Fruit fly (Drosophila melanogaster) whole organism, embryonic: Measurements from ENCODE around the gene CG15638.

Experiments used
- Asciz ChIP-seq: fragments of 200-800 bp; sonication (Bioruptor generic); optimal IDR thresholded peaks from 2 replicates; lab custom pipeline; 2017; ENCODE audit warnings: missing biosample characterization, mild to moderate bottlenecking, missing genetic modification characterization, missing genetic modification reagents
- Atf6 ChIP-seq: fragments of 200-800 bp; sonication (Bioruptor generic); IDR thresholded peaks from 2 replicates; pipeline ENCODE4 v1.3.6; 2022; ENCODE audit warnings: missing biosample characterization, missing genetic modification characterization
- Blimp-1 ChIP-seq: fragments of 200-800 bp; sonication (Bioruptor generic); optimal IDR thresholded peaks from 3 replicates; lab custom pipeline; 2018; ENCODE audit warnings: missing biosample characterization, missing genetic modification characterization, mild to moderate bottlenecking, moderate library complexity, missing genetic modification reagents
- CG13775 ChIP-seq: fragments of 200-800 bp; sonication (Bioruptor generic); optimal IDR thresholded peaks from 3 replicates; lab custom pipeline; 2017; ENCODE audit warnings: missing biosample characterization, mild to moderate bottlenecking, missing genetic modification characterization
- CG15011 ChIP-seq: fragments of 200-800 bp; sonication (Bioruptor generic); optimal IDR thresholded peaks from 3 replicates; lab custom pipeline; 2018; ENCODE audit warnings: missing biosample characterization, mild to moderate bottlenecking, missing genetic modification characterization
- CG31388 ChIP-seq: fragments of 200-800 bp; sonication (Bioruptor generic); optimal IDR thresholded peaks from 2 replicates; lab custom pipeline; 2016; ENCODE audit warnings: missing biosample characterization, missing genetic modification characterization
- CG32772 ChIP-seq: fragments of 200-800 bp; sonication (Bioruptor generic); IDR thresholded peaks from 2 replicates; pipeline ENCODE4 v1.3.6; 2022; ENCODE audit warnings: missing biosample characterization, missing genetic modification characterization
- CG4854 ChIP-seq: fragments of 200-800 bp; sonication (Bioruptor generic); optimal IDR thresholded peaks from 2 replicates; lab custom pipeline; 2016; ENCODE audit warnings: missing biosample characterization, missing genetic modification characterization, inconsistent platforms
- CG6813 ChIP-seq: fragments of 200-800 bp; sonication (Bioruptor generic); optimal IDR thresholded peaks from 2 replicates; lab custom pipeline; 2017; ENCODE audit warnings: missing biosample characterization, missing genetic modification characterization, mild to moderate bottlenecking, moderate library complexity, missing genetic modification reagents
- CG8089 ChIP-seq: fragments of 200-800 bp; sonication (Bioruptor generic); optimal IDR thresholded peaks from 3 replicates; lab custom pipeline; 2016; ENCODE audit warnings: missing biosample characterization, missing genetic modification characterization
- CG8281 ChIP-seq: fragments of 200-800 bp; sonication (Bioruptor generic); optimal IDR thresholded peaks from 2 replicates; lab custom pipeline; 2018; ENCODE audit warnings: missing biosample characterization, mild to moderate bottlenecking, missing genetic modification characterization, moderate library complexity
- CG8388 ChIP-seq: fragments of 200-800 bp; sonication (Bioruptor generic); optimal IDR thresholded peaks from 2 replicates; lab custom pipeline; 2019; ENCODE audit warnings: missing biosample characterization, mild to moderate bottlenecking, missing genetic modification characterization, moderate library complexity
- CG8765 ChIP-seq: fragments of 200-800 bp; sonication (Bioruptor generic); IDR thresholded peaks from 2 replicates; pipeline ENCODE4 v1.3.6; 2022; ENCODE audit warnings: missing biosample characterization, missing genetic modification characterization
- CG9932 ChIP-seq: fragments of 200-800 bp; sonication (Bioruptor generic); IDR thresholded peaks from 2 replicates; pipeline ENCODE4 v1.3.6; 2022; ENCODE audit warnings: missing biosample characterization, missing genetic modification characterization
- Camta ChIP-seq: fragments of 200-800 bp; sonication (Bioruptor generic); optimal IDR thresholded peaks from 2 replicates; lab custom pipeline; 2016; ENCODE audit warnings: missing biosample characterization, missing genetic modification characterization
- CkIIα-i1 ChIP-seq: fragments of 200-800 bp; sonication (Bioruptor generic); IDR thresholded peaks from 2 replicates; pipeline ENCODE4 v1.3.6; 2022; ENCODE audit warnings: missing biosample characterization, missing genetic modification characterization
- D19B ChIP-seq: fragments of 200-800 bp; sonication (Bioruptor generic); optimal IDR thresholded peaks from 2 replicates; lab custom pipeline; 2017; ENCODE audit warnings: missing biosample characterization, mild to moderate bottlenecking, missing genetic modification characterization
- E2f1 ChIP-seq: fragments of 200-800 bp; sonication (Bioruptor generic); IDR thresholded peaks from 2 replicates; pipeline ENCODE4 v1.3.6; 2022; ENCODE audit warnings: missing biosample characterization, missing genetic modification characterization
- Eip74EF ChIP-seq, 2 experiments: fragments of 200-800 bp in 1 of 2; fragments of >200 bp in 1 of 2; sonication (Bioruptor generic) in 1 of 2; optimal IDR thresholded peaks; 2 replicates each; lab custom pipeline; 2017 to 2019; ENCODE audit warnings: missing biosample characterization in 2 of 2, missing genetic modification characterization in 2 of 2, mild to moderate bottlenecking in 1 of 2, moderate library complexity in 1 of 2
- Gug ChIP-seq: fragments of 200-800 bp; sonication (Bioruptor generic); IDR thresholded peaks from 4 replicates; pipeline ENCODE4 v1.3.6; 2022; ENCODE audit warnings: missing biosample characterization, missing genetic modification characterization
- HLH4C ChIP-seq: fragments of 200-800 bp; sonication (Bioruptor generic); IDR thresholded peaks from 3 replicates; pipeline ENCODE4 v1.3.6; 2022; ENCODE audit warnings: missing biosample characterization, missing genetic modification characterization; ENCODE audit not compliant: partially characterized antibody
- Hr39 ChIP-seq: fragments of >200 bp; optimal IDR thresholded peaks from 2 replicates; lab custom pipeline; 2017
- Myb ChIP-seq: fragments of 200-800 bp; sonication (Bioruptor generic); optimal IDR thresholded peaks from 2 replicates; lab custom pipeline; 2016; ENCODE audit warnings: missing biosample characterization, missing genetic modification characterization
- NfI ChIP-seq: fragments of 200-800 bp; sonication (Bioruptor generic); optimal IDR thresholded peaks from 3 replicates; lab custom pipeline; 2018; ENCODE audit warnings: missing biosample characterization, mild to moderate bottlenecking, missing genetic modification characterization, moderate library complexity
- Poxn ChIP-seq: fragments of 200-800 bp; sonication (Bioruptor generic); IDR thresholded peaks from 2 replicates; pipeline ENCODE4 v1.3.6; 2022; ENCODE audit warnings: missing biosample characterization, missing genetic modification characterization
- Ravus ChIP-seq: fragments of 200-800 bp; sonication (Bioruptor generic); IDR thresholded peaks from 2 replicates; pipeline ENCODE4 v1.3.6; 2022; ENCODE audit warnings: missing biosample characterization, missing genetic modification characterization
- TFAM ChIP-seq: fragments of 200-800 bp; sonication (Bioruptor generic); optimal IDR thresholded peaks from 2 replicates; lab custom pipeline; 2017; ENCODE audit warnings: missing biosample characterization, missing genetic modification characterization, inconsistent platforms
- Taf1 ChIP-seq: fragments of 200-800 bp; sonication (Bioruptor generic); IDR thresholded peaks from 2 replicates; pipeline ENCODE4 v1.3.6; 2022; ENCODE audit warnings: missing biosample characterization, missing genetic modification characterization
- Vsx1 ChIP-seq: fragments of 200-800 bp; sonication (Bioruptor generic); optimal IDR thresholded peaks from 2 replicates; lab custom pipeline; 2017; ENCODE audit warnings: missing biosample characterization, mild to moderate bottlenecking, missing genetic modification characterization, missing genetic modification reagents
- ap ChIP-seq: fragments of 200-800 bp; sonication (Bioruptor generic); IDR thresholded peaks from 2 replicates; pipeline ENCODE4 v1.3.6; 2022; ENCODE audit warnings: missing biosample characterization, missing genetic modification characterization
- cas ChIP-seq: fragments of 200-800 bp; sonication (Bioruptor generic); IDR thresholded peaks from 2 replicates; pipeline ENCODE4 v1.3.6; 2022; ENCODE audit warnings: missing biosample characterization, missing genetic modification characterization
- caup ChIP-seq: fragments of 200-800 bp; sonication (Bioruptor generic); optimal IDR thresholded peaks from 3 replicates; lab custom pipeline; 2017; ENCODE audit warnings: missing biosample characterization, mild to moderate bottlenecking, missing genetic modification characterization, moderate library complexity; ENCODE audit not compliant: severe bottlenecking
- chinmo ChIP-seq: fragments of 200-800 bp; sonication (Bioruptor generic); IDR thresholded peaks from 4 replicates; pipeline ENCODE4 v1.3.6; 2022; ENCODE audit warnings: missing biosample characterization, missing genetic modification characterization; ENCODE audit not compliant: partially characterized antibody
- corto ChIP-seq: fragments of 200-800 bp; sonication (Bioruptor generic); optimal IDR thresholded peaks from 2 replicates; lab custom pipeline; 2016; ENCODE audit warnings: missing biosample characterization, mild to moderate bottlenecking, missing genetic modification characterization, moderate library complexity
- dan ChIP-seq: fragments of 200-800 bp; sonication (Bioruptor generic); IDR thresholded peaks from 2 replicates; pipeline ENCODE4 v1.3.6; 2022; ENCODE audit warnings: missing biosample characterization, missing genetic modification characterization
- dm ChIP-seq: fragments of 200-800 bp; sonication (Bioruptor generic); optimal IDR thresholded peaks from 3 replicates; lab custom pipeline; 2016; ENCODE audit warnings: missing biosample characterization, missing genetic modification characterization
- hbn ChIP-seq: fragments of 200-800 bp; sonication (Bioruptor generic); IDR thresholded peaks from 2 replicates; pipeline ENCODE4 v1.3.6; 2022; ENCODE audit warnings: missing biosample characterization, missing genetic modification characterization; ENCODE audit not compliant: partially characterized antibody
- lbe ChIP-seq: fragments of 200-800 bp; sonication (Bioruptor generic); optimal IDR thresholded peaks from 2 replicates; lab custom pipeline; 2016; ENCODE audit warnings: missing biosample characterization, mild to moderate bottlenecking, missing genetic modification characterization
- lmd ChIP-seq: fragments of 200-800 bp; sonication (Bioruptor generic); IDR thresholded peaks from 2 replicates; pipeline ENCODE4 v1.3.6; 2022; ENCODE audit warnings: missing biosample characterization, missing genetic modification characterization
- nau ChIP-seq: fragments of 200-800 bp; sonication (Bioruptor generic); optimal IDR thresholded peaks from 3 replicates; lab custom pipeline; 2017; ENCODE audit warnings: missing biosample characterization, mild to moderate bottlenecking, missing genetic modification characterization, missing genetic modification reagents
- nerfin-1 ChIP-seq: fragments of 200-800 bp; sonication (Bioruptor generic); optimal IDR thresholded peaks from 3 replicates; lab custom pipeline; 2019; ENCODE audit warnings: missing biosample characterization, mild to moderate bottlenecking, missing genetic modification characterization, moderate library complexity
- rib ChIP-seq: fragments of 200-800 bp; sonication (Bioruptor generic); IDR thresholded peaks from 2 replicates; pipeline ENCODE4 v1.3.6; 2022; ENCODE audit warnings: missing biosample characterization, missing genetic modification characterization
- sima ChIP-seq: fragments of 200-800 bp; sonication (Bioruptor generic); optimal IDR thresholded peaks from 2 replicates; lab custom pipeline; 2016; ENCODE audit warnings: missing biosample characterization, missing genetic modification characterization
- sug ChIP-seq: fragments of 200-800 bp; optimal IDR thresholded peaks from 2 replicates; lab custom pipeline; 2019; ENCODE audit warnings: missing biosample characterization, mild to moderate bottlenecking, missing genetic modification characterization, moderate library complexity
- tio ChIP-seq: fragments of 200-800 bp; sonication (Bioruptor generic); optimal IDR thresholded peaks from 2 replicates; lab custom pipeline; 2017; ENCODE audit warnings: missing biosample characterization, missing genetic modification characterization, inconsistent platforms
- twi ChIP-seq: fragments of 200-800 bp; optimal IDR thresholded peaks from 2 replicates; lab custom pipeline; 2019; ENCODE audit warnings: missing biosample characterization, mild to moderate bottlenecking, missing genetic modification characterization, moderate library complexity
- yki ChIP-seq: fragments of >200 bp; optimal IDR thresholded peaks from 3 replicates; lab custom pipeline; 2018

The CG15638 gene

DNA sequence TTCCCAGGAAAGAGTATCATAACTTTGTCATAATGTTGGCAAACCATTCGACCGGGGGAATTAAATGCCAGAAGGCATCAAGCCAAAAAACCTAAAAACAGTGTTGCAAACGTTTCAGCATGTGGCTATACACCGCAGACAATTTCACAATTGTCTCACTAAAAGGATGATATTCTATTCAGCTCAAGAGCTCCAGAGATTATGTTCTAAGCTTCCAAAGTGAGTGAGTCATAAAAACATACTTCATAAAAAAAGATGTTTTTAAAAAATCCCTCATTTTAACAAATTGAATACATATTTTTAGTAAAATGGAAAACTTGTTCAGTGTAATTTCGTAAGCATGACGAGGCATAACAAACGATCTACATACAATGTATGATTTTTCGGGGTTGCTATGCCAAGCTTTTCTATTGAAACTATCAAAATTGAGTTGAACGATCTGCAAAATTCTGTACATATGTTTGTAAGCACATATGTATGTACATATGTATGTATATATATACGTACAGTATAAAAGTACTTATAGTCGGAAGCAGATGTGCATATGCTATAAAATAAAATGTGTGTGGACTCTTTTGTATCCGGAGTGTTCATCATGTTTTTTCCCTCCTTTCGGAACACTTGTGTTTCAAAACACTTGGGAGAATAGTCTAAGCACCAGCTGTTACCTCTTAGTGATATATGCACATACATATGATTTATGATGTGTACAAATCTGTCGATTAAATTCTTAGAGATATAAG, 20.5 kb downstream of the CG15638 start (continued):
- TF ChIP-seq CG8765 (GFP tag; lab: Robert Waterston, UW) (peak; percentile 73), nerfin-1 (tag; lab: Kevin White, UChicago) (peak; percentile 58), rib (0 out of 2 replicates have a peak, but pooled peaks have one; percentile 11), CG32772 (GFP tag; lab: Robert Waterston, UW) (peak; percentile 75), caup (GFP tag; lab: Kevin White, UChicago) (peak; percentile 50), Atf6 (peak; percentile 58; the same call in 1 of the 2 replicates), Gug (GFP tag; lab: Robert Waterston, UW) (peak; percentile 69), CkIIα-i1 (GFP tag; lab: Robert Waterston, UW) (no peak; the same call in 1 of the 2 replicates), CG8281 (tag; lab: Kevin White, UChicago) (peak; percentile 63), dm (GFP tag; lab: Kevin White, UChicago) (peak; percentile 51), NfI (peak; percentile 35), Blimp-1 (GFP tag; lab: Kevin White, UChicago) (peak; percentile 79), CG31388 (GFP tag; lab: Kevin White, UChicago) (peak; percentile 71), Eip74EF (GFP tag; optimal IDR thresholded peaks at IDR 0.05; lab: Kevin White, UChicago) (peak in 1 of 2 experiments; percentile 70), Poxn (GFP tag; lab: Robert Waterston, UW) (peak; percentile 51; the same call in 1 of the 2 replicates), chinmo (GFP tag; lab: Robert Waterston, UW) (no peak), HLH4C (no peak), Camta (peak; percentile 84), Hr39 (lab: Kevin White, UChicago) (no peak), cas (GFP tag; lab: Robert Waterston, UW) (0 out of 2 replicates have a peak, but pooled peaks have one; percentile 14), twi (tag; lab: Kevin White, UChicago) (peak; percentile 94), sug (tag; lab: Kevin White, UChicago) (no peak), E2f1 (GFP tag; lab: Robert Waterston, UW) (peak; percentile 82)
- TF ChIP-seq, all 482 proteins: peak for 314

DNA sequence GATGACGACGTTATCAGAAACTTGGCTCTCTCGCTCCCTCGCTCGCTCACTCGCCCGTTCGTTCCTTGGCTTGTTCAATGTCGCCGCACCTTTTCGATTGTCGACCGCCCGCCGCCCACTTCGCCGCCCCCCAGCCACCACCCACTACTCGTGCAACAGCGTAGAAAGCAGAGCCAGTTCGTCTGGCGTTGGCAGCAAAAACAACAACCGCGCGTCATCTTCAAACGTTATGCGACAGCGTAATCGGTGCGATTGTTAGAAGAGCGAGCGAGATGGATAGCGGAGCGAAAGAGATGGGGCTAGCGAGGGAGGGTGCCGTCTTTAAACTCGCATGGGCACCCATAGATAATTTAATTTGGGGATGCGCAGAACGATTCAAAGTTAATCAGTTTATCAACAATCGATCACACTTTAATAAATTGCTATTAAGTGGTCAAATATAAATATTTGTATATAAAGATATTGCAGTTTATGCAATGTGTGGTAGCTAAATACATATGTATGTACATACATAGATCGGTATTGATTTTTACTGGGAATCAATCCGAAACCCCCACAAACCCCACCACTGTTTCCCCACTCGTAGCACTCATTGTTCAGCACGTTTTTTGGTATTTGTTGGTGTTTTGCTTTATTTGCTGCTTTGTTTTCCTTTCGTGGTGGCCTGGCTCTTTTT, 21.2 kb downstream of the CG15638 start:
- TF ChIP-seq D19B (GFP tag; lab: Kevin White, UChicago) (peak; percentile 50), CG9932 (peak; percentile 66), CG6813 (GFP tag; lab: Kevin White, UChicago) (peak; percentile 4), Myb (no peak), Taf1 (GFP tag; lab: Robert Waterston, UW) (peak; percentile 63; the same call in 1 of the 2 replicates), yki (lab: Kevin White, UChicago) (no peak), lbe (GFP tag; lab: Kevin White, UChicago) (peak; percentile 21), CG13775 (GFP tag; lab: Kevin White, UChicago) (peak; percentile 56), nau (GFP tag; lab: Kevin White, UChicago) (no peak), sima (GFP tag; lab: Kevin White, UChicago) (no peak), tio (GFP tag; lab: Kevin White, UChicago) (peak; percentile 52), CG4854 (GFP tag; lab: Kevin White, UChicago) (no peak), CG8089 (GFP tag; lab: Kevin White, UChicago) (no peak), hbn (GFP tag; lab: Robert Waterston, UW) (no peak), ap (peak; percentile 48; the same call in 1 of the 2 replicates), Ravus (GFP tag; lab: Robert Waterston, UW) (no peak; the same call in 1 of the 2 replicates), chinmo (GFP tag; lab: Robert Waterston, UW) (peak; percentile 99), Asciz (GFP tag; lab: Kevin White, UChicago) (no peak), Vsx1 (GFP tag; lab: Kevin White, UChicago) (peak; percentile 13), lmd (GFP tag; lab: Robert Waterston, UW) (peak; percentile 76), corto (peak; percentile 48), CG15011 (GFP tag; lab: Kevin White, UChicago) (no peak), TFAM (GFP tag; lab: Kevin White, UChicago) (no peak), CG8388 (GFP tag; lab: Kevin White, UChicago) (peak; percentile 33), dan (GFP tag; lab: Robert Waterston, UW) (no peak)
